Worm (Caenorhabditis elegans) whole organism, late embryonic: ENCODE results near the gene R09F10.3.

Experiments
- C38D4.7 ChIP-seq: fragments of 200-800 bp; sonication (Bioruptor generic); optimal IDR thresholded peaks from 2 replicates; lab custom pipeline; 2018; ENCODE audit warnings: mild to moderate bottlenecking, missing genetic modification characterization, moderate library complexity, missing compliant biosample characterization
- K02D7.2 ChIP-seq: sonication (generic microtip); optimal IDR thresholded peaks from 2 replicates; lab custom pipeline; 2017; ENCODE audit warnings: mild to moderate bottlenecking, missing genetic modification characterization, missing compliant biosample characterization
- K09A11.1 ChIP-seq: sonication (generic microtip); optimal IDR thresholded peaks from 2 replicates; lab custom pipeline; 2017; ENCODE audit warnings: antibody characterized with exemption, mild to moderate bottlenecking, missing genetic modification characterization, missing compliant biosample characterization; ENCODE audit not compliant: insufficient read depth
- ahr-1 ChIP-seq: sonication (generic microtip); optimal IDR thresholded peaks from 2 replicates; lab custom pipeline; 2016; ENCODE audit warnings: missing genetic modification characterization, missing compliant biosample characterization
- ceh-14 ChIP-seq: sonication (generic microtip); optimal IDR thresholded peaks from 2 replicates; lab custom pipeline; 2016; ENCODE audit warnings: missing genotype, missing genetic modification characterization, missing compliant biosample characterization
- ceh-19 ChIP-seq: fragments of 200-800 bp; sonication (Bioruptor generic); optimal IDR thresholded peaks from 2 replicates; lab custom pipeline; 2018; ENCODE audit warnings: mild to moderate bottlenecking, missing genetic modification characterization, missing compliant biosample characterization
- ceh-24 ChIP-seq: sonication (generic microtip); optimal IDR thresholded peaks from 2 replicates; lab custom pipeline; 2016; ENCODE audit warnings: mild to moderate bottlenecking, missing genetic modification characterization, missing compliant biosample characterization
- ceh-30 ChIP-seq: fragments of 150-350 bp; optimal IDR thresholded peaks from 2 replicates; lab custom pipeline; 2014; ENCODE audit warnings: missing biosample characterization, missing genetic modification characterization
- ceh-31 ChIP-seq: sonication (generic microtip); optimal IDR thresholded peaks from 2 replicates; lab custom pipeline; 2016; ENCODE audit warnings: missing genetic modification characterization, missing compliant biosample characterization
- ceh-34 ChIP-seq: sonication (generic microtip); optimal IDR thresholded peaks from 2 replicates; lab custom pipeline; 2016; ENCODE audit warnings: mild to moderate bottlenecking, missing genetic modification characterization, missing compliant biosample characterization
- ceh-45 ChIP-seq: fragments of 200-800 bp; sonication (Bioruptor generic); IDR thresholded peaks from 2 replicates; pipeline ENCODE4 v1.3.6; 2022; ENCODE audit warnings: missing genetic modification reagents, missing genetic modification characterization, missing compliant biosample characterization
- ceh-48 ChIP-seq: sonication (generic microtip); optimal IDR thresholded peaks from 2 replicates; lab custom pipeline; 2016; ENCODE audit warnings: missing genetic modification characterization, inconsistent platforms, missing compliant biosample characterization
- ceh-6 ChIP-seq: fragments of 200-800 bp; sonication (Bioruptor generic); optimal IDR thresholded peaks from 2 replicates; lab custom pipeline; 2018; ENCODE audit warnings: mild to moderate bottlenecking, missing genetic modification characterization, missing compliant biosample characterization
- ceh-9 ChIP-seq: sonication (generic microtip); optimal IDR thresholded peaks from 2 replicates; lab custom pipeline; 2016; ENCODE audit warnings: mild to moderate bottlenecking, missing genetic modification characterization, inconsistent platforms, missing compliant biosample characterization
- che-1 ChIP-seq: sonication (generic microtip); optimal IDR thresholded peaks from 2 replicates; lab custom pipeline; 2016; ENCODE audit warnings: mild to moderate bottlenecking, missing genetic modification characterization, missing compliant biosample characterization
- dmd-4 ChIP-seq: sonication (generic microtip); optimal IDR thresholded peaks from 2 replicates; lab custom pipeline; 2016; ENCODE audit warnings: borderline replicate concordance, missing genetic modification characterization, missing compliant biosample characterization
- dve-1 ChIP-seq: sonication (generic microtip); optimal IDR thresholded peaks from 2 replicates; lab custom pipeline; 2017; ENCODE audit warnings: antibody characterized with exemption, mild to moderate bottlenecking, missing genetic modification characterization, missing compliant biosample characterization
- elt-2 ChIP-seq: sonication (generic microtip); optimal IDR thresholded peaks from 2 replicates; lab custom pipeline; 2016; ENCODE audit warnings: missing genetic modification reagents, missing genetic modification characterization, missing compliant biosample characterization
- elt-4 ChIP-seq: sonication (generic microtip); optimal IDR thresholded peaks from 2 replicates; lab custom pipeline; 2016; ENCODE audit warnings: missing genetic modification characterization, missing compliant biosample characterization
- eyg-1 ChIP-seq: sonication (generic microtip); optimal IDR thresholded peaks from 2 replicates; lab custom pipeline; 2016; ENCODE audit warnings: missing genotype, missing genetic modification characterization, missing compliant biosample characterization
- fkh-6 ChIP-seq: sonication (generic microtip); optimal IDR thresholded peaks from 2 replicates; lab custom pipeline; 2016; ENCODE audit warnings: missing genetic modification characterization, missing compliant biosample characterization
- gmeb-2 ChIP-seq: sonication (generic microtip); optimal IDR thresholded peaks from 2 replicates; lab custom pipeline; 2016; ENCODE audit warnings: missing genetic modification characterization, inconsistent platforms, missing compliant biosample characterization
- hlh-15 ChIP-seq: sonication (generic microtip); optimal IDR thresholded peaks from 2 replicates; lab custom pipeline; 2016; ENCODE audit warnings: missing genetic modification characterization, missing compliant biosample characterization
- hlh-6 ChIP-seq: sonication (generic microtip); optimal IDR thresholded peaks from 2 replicates; lab custom pipeline; 2016; ENCODE audit warnings: missing genotype, missing genetic modification characterization, missing compliant biosample characterization
- hlh-8 ChIP-seq: sonication (generic microtip); optimal IDR thresholded peaks from 2 replicates; lab custom pipeline; 2016; ENCODE audit warnings: missing genotype, missing genetic modification characterization, missing compliant biosample characterization
- lim-6 ChIP-seq: sonication (generic microtip); optimal IDR thresholded peaks from 2 replicates; lab custom pipeline; 2016; ENCODE audit warnings: missing genetic modification characterization, missing compliant biosample characterization
- madf-2 ChIP-seq: sonication (generic microtip); optimal IDR thresholded peaks from 2 replicates; lab custom pipeline; 2017; ENCODE audit warnings: missing genetic modification characterization, missing compliant biosample characterization
- nfya-1 ChIP-seq: sonication (generic microtip); optimal IDR thresholded peaks from 2 replicates; lab custom pipeline; 2017; ENCODE audit warnings: missing genetic modification characterization, mild to moderate bottlenecking, missing compliant biosample characterization, antibody characterized with exemption, moderate library complexity
- nhr-232 ChIP-seq: sonication (generic microtip); optimal IDR thresholded peaks from 2 replicates; lab custom pipeline; 2016; ENCODE audit warnings: missing genetic modification characterization, missing compliant biosample characterization
- npax-4 ChIP-seq: sonication (generic microtip); optimal IDR thresholded peaks from 2 replicates; lab custom pipeline; 2016; ENCODE audit warnings: missing genetic modification characterization, missing compliant biosample characterization
- odd-2 ChIP-seq: sonication (generic microtip); optimal IDR thresholded peaks from 2 replicates; lab custom pipeline; 2017; ENCODE audit warnings: antibody characterized with exemption, mild to moderate bottlenecking, missing genetic modification characterization, missing compliant biosample characterization
- pag-3 ChIP-seq: sonication (generic microtip); optimal IDR thresholded peaks from 2 replicates; lab custom pipeline; 2016; ENCODE audit warnings: missing compliant biosample characterization, missing genetic modification characterization, borderline replicate concordance
- pat-9 ChIP-seq: fragments of 200-800 bp; sonication (Bioruptor generic); optimal IDR thresholded peaks from 2 replicates; lab custom pipeline; 2018; ENCODE audit warnings: mild to moderate bottlenecking, missing genetic modification characterization, moderate library complexity, missing compliant biosample characterization
- pha-2 ChIP-seq: sonication (generic microtip); optimal IDR thresholded peaks from 2 replicates; lab custom pipeline; 2017; ENCODE audit warnings: mild to moderate bottlenecking, missing genetic modification characterization, missing compliant biosample characterization
- pqm-1 ChIP-seq: sonication (generic microtip); optimal IDR thresholded peaks from 2 replicates; lab custom pipeline; 2016; ENCODE audit warnings: missing genetic modification characterization, missing compliant biosample characterization
- pros-1 ChIP-seq: fragments of 150-350 bp; optimal IDR thresholded peaks from 2 replicates; lab custom pipeline; 2014; ENCODE audit warnings: missing biosample characterization, missing genetic modification reagents, missing genetic modification characterization
- ref-2 ChIP-seq: sonication (generic microtip); optimal IDR thresholded peaks from 2 replicates; lab custom pipeline; 2016; ENCODE audit warnings: missing genetic modification characterization, missing compliant biosample characterization
- rnt-1 ChIP-seq: sonication (generic microtip); optimal IDR thresholded peaks from 2 replicates; lab custom pipeline; 2016; ENCODE audit warnings: missing genetic modification characterization, missing compliant biosample characterization
- sdc-2 ChIP-seq: sonication (generic microtip); optimal IDR thresholded peaks from 2 replicates; lab custom pipeline; 2016; ENCODE audit warnings: missing genotype, missing genetic modification characterization, missing compliant biosample characterization
- sox-2 ChIP-seq: fragments of 200-800 bp; sonication (Bioruptor generic); IDR thresholded peaks from 2 replicates; pipeline ENCODE4 v1.3.6; 2022; ENCODE audit warnings: missing genetic modification reagents, missing genetic modification characterization, missing compliant biosample characterization
- syd-9 ChIP-seq: sonication (generic microtip); optimal IDR thresholded peaks from 2 replicates; lab custom pipeline; 2016; ENCODE audit warnings: mild to moderate bottlenecking, missing genetic modification characterization, moderate library complexity, missing compliant biosample characterization
- ttx-3 ChIP-seq: sonication (generic microtip); optimal IDR thresholded peaks from 2 replicates; lab custom pipeline; 2016; ENCODE audit warnings: missing genetic modification reagents, missing genetic modification characterization, missing compliant biosample characterization
- unc-42 ChIP-seq: sonication (generic microtip); optimal IDR thresholded peaks from 2 replicates; lab custom pipeline; 2016; ENCODE audit warnings: missing genotype, missing genetic modification characterization, missing compliant biosample characterization
- unc-86 ChIP-seq: sonication (generic microtip); optimal IDR thresholded peaks from 2 replicates; lab custom pipeline; 2016; ENCODE audit warnings: missing genetic modification characterization, missing compliant biosample characterization
- ztf-16 ChIP-seq: sonication (generic microtip); optimal IDR thresholded peaks from 2 replicates; lab custom pipeline; 2017; ENCODE audit warnings: missing genetic modification characterization, missing compliant biosample characterization

R09F10.3 gene

ce11 chrX:8297333-8297732 is 2.9 kb downstream of the R09F10.3 start:
- TF ChIP-seq odd-2 (tag; lab: Kevin White, UChicago) (no peak), ref-2 (tag; lab: Kevin White, UChicago) (no peak), nhr-232 (tag; lab: Kevin White, UChicago) (no peak), elt-2 (tag; lab: Kevin White, UChicago) (no peak), ceh-45 (GFP tag; lab: Robert Waterston, UW) (no peak), pat-9 (tag; lab: Kevin White, UChicago) (no peak), ceh-9 (no peak), che-1 (no peak), syd-9 (no peak), rnt-1 (tag; lab: Kevin White, UChicago) (no peak), fkh-6 (tag; lab: Kevin White, UChicago) (no peak), unc-86 (tag; lab: Kevin White, UChicago) (no peak), ahr-1 (tag; lab: Kevin White, UChicago) (no peak), ceh-48 (tag; lab: Kevin White, UChicago) (no peak), sox-2 (no peak)

ce11 chrX:8299554-8299953 is 5.1 kb downstream of the R09F10.3 start, which contains the start of gene ced-13:
TSS of gene ced-13 (minus strand) at chrX:8299654.
- no peak for TF ChIP-seq npax-4
- no peak for TF ChIP-seq ztf-16
- TF ChIP-seq ceh-6 (GFP tag; lab: Kevin White, UChicago): no peak
- no peak for TF ChIP-seq madf-2 (tag; lab: Kevin White, UChicago)
- no peak for TF ChIP-seq pros-1
- no peak for TF ChIP-seq lim-6 (tag; lab: Kevin White, UChicago)
- TF ChIP-seq ceh-34 (tag; lab: Kevin White, UChicago): no peak
- no peak for TF ChIP-seq K02D7.2 (tag; lab: Kevin White, UChicago)
- no peak for TF ChIP-seq pha-2 (tag; lab: Kevin White, UChicago)
- TF ChIP-seq ceh-48 (tag; lab: Kevin White, UChicago): no peak
- no peak for TF ChIP-seq pag-3
- TF ChIP-seq syd-9: no peak
- TF ChIP-seq hlh-15 (tag; lab: Kevin White, UChicago): no peak
- TF ChIP-seq unc-86 (tag; lab: Kevin White, UChicago): no peak

ce11 chrX:8302299-8302698 is 7.9 kb downstream of the R09F10.3 start, which contains the start of gene inx-5:
TSS of gene inx-5 (minus strand) at chrX:8302399.
- TF ChIP-seq ztf-16: no peak
- no peak for TF ChIP-seq elt-2 (tag; lab: Kevin White, UChicago)
- no peak for TF ChIP-seq syd-9
- no peak for TF ChIP-seq ceh-31
- no peak for TF ChIP-seq ref-2 (tag; lab: Kevin White, UChicago)
- TF ChIP-seq pros-1: no peak
- TF ChIP-seq ceh-19 (GFP tag; lab: Kevin White, UChicago): no peak
- no peak for TF ChIP-seq hlh-15 (tag; lab: Kevin White, UChicago)
- TF ChIP-seq ceh-30 (tag; lab: Kevin White, UChicago): no peak
- no peak for TF ChIP-seq unc-42
- TF ChIP-seq madf-2 (tag; lab: Kevin White, UChicago): no peak
- TF ChIP-seq che-1: no peak
- TF ChIP-seq ttx-3: no peak
- no peak for TF ChIP-seq pag-3
- TF ChIP-seq gmeb-2 (tag; lab: Kevin White, UChicago): no peak
- TF ChIP-seq, all 69 proteins: peak for 0

ce11 chrX:8302803-8303202 is 8.4 kb downstream of the R09F10.3 start:
- TF ChIP-seq elt-2 (tag; lab: Kevin White, UChicago) (no peak), ttx-3 (no peak), elt-4 (tag; lab: Kevin White, UChicago) (no peak), ceh-48 (tag; lab: Kevin White, UChicago) (no peak), npax-4 (no peak), lim-6 (tag; lab: Kevin White, UChicago) (no peak)

ce11 chrX:8307600-8307999 is 13.2 kb downstream of the R09F10.3 start, which contains the start of gene R09F10.5:
TSS of gene R09F10.5 (minus strand) at chrX:8307700.
- TF ChIP-seq sox-2 (no peak), dmd-4 (no peak), C38D4.7 (GFP tag; lab: Kevin White, UChicago) (no peak), eyg-1 (tag; lab: Kevin White, UChicago) (no peak), dve-1 (tag; lab: Kevin White, UChicago) (no peak), nfya-1 (tag; lab: Kevin White, UChicago) (no peak), syd-9 (no peak), pqm-1 (tag; lab: Kevin White, UChicago) (no peak), K09A11.1 (tag; lab: Kevin White, UChicago) (no peak), ceh-14 (tag; lab: Kevin White, UChicago) (no peak), odd-2 (tag; lab: Kevin White, UChicago) (no peak), hlh-8 (tag; lab: Kevin White, UChicago) (no peak), hlh-6 (tag; lab: Kevin White, UChicago) (no peak), ceh-24 (tag; lab: Kevin White, UChicago) (no peak), elt-4 (tag; lab: Kevin White, UChicago) (no peak), ceh-30 (tag; lab: Kevin White, UChicago) (no peak), sdc-2 (tag; lab: Kevin White, UChicago) (no peak), pag-3 (no peak)
